1 worm cellular context compared by ENCODE assay signal in the genomic region with DNA sequence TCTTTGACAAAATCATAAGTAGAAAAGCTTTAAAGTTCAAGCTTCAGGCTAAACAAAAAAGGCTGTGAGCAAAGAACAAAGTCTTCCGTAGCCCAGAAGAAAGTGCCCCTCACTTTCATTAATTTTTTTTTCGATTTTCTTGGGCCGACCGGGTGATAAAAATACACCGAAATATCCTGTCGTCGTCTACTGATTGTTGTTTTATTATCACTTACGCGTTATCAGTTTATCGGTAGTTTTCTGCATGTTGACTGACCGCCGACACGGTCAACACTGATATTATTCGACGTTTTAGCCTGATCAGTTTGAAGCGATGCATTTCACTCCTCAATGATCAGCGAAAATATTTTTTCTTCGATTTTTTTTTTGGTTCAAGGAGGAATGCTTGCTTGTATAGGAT.
TF ChIP-seq lines count a peak whose summit lies in the region.

No protein-coding gene starts in this region.

TF ChIP-seq in whole organism, L1 larva, 84 proteins besides CTCF, POLR2A, EP300 and RAD21 (continued from another document):
- TF ChIP-seq F16B12.6 (tag; optimal IDR thresholded peaks at IDR 0.05; lab: Kevin White, UChicago): no peak
- no peak for TF ChIP-seq lin-13 (GFP tag; optimal IDR thresholded peaks at IDR 0.05; lab: Kevin White, UChicago)
- no peak for TF ChIP-seq ceh-90 (tag; optimal IDR thresholded peaks at IDR 0.05; lab: Kevin White, UChicago)
- TF ChIP-seq elt-2 (tag; optimal IDR thresholded peaks at IDR 0.05; lab: Kevin White, UChicago): peak; percentile 52
- no peak for TF ChIP-seq nhr-71 (tag; optimal IDR thresholded peaks at IDR 0.05; lab: Kevin White, UChicago)
- no peak for TF ChIP-seq zag-1 (tag; optimal IDR thresholded peaks at IDR 0.05; lab: Kevin White, UChicago)
- no peak for TF ChIP-seq efl-1 (optimal IDR thresholded peaks at IDR 0.05; lab: Kevin White, UChicago)
- TF ChIP-seq efl-1 (GFP tag; optimal IDR thresholded peaks at IDR 0.05 in 1 of 2; lab: Kevin White, UChicago): peak in 1 of 2 experiments; percentile 27
- no peak for TF ChIP-seq irx-1 (tag; optimal IDR thresholded peaks at IDR 0.05; lab: Kevin White, UChicago)
- no peak for TF ChIP-seq dsc-1 (tag; optimal IDR thresholded peaks at IDR 0.05; lab: Kevin White, UChicago)
- TF ChIP-seq mep-1 (tag; optimal IDR thresholded peaks at IDR 0.05; lab: Kevin White, UChicago): no peak
- no peak for TF ChIP-seq ama-1 (optimal IDR thresholded peaks at IDR 0.05; lab: Kevin White, UChicago)
- no peak for TF ChIP-seq hpl-2 (GFP tag; optimal IDR thresholded peaks at IDR 0.05; lab: Kevin White, UChicago)
- no peak for TF ChIP-seq unc-30 (tag; optimal IDR thresholded peaks at IDR 0.05; lab: Kevin White, UChicago)
- no peak for TF ChIP-seq lin-15B (tag; optimal IDR thresholded peaks at IDR 0.05; lab: Kevin White, UChicago)
- TF ChIP-seq nhr-11 (tag; optimal IDR thresholded peaks at IDR 0.05; lab: Kevin White, UChicago): no peak
- no peak for TF ChIP-seq fkh-10 (GFP tag; optimal IDR thresholded peaks at IDR 0.05; lab: Kevin White, UChicago)
- no peak for TF ChIP-seq ztf-4 (tag; optimal IDR thresholded peaks at IDR 0.05; lab: Kevin White, UChicago)
- TF ChIP-seq lin-39 (tag; optimal IDR thresholded peaks at IDR 0.05; lab: Kevin White, UChicago): no peak
- no peak for TF ChIP-seq swsn-7 (tag; optimal IDR thresholded peaks at IDR 0.05; lab: Kevin White, UChicago)
